Worm (Caenorhabditis elegans) whole organism, young adult: Measurements from ENCODE around the gene mltn-11.

Source experiments
- F10E7.11 ChIP-seq: sonication (generic microtip); optimal IDR thresholded peaks from 2 replicates; lab custom pipeline; 2017; ENCODE audit warnings: mild to moderate bottlenecking, missing genetic modification characterization, moderate library complexity, missing compliant biosample characterization
- athp-1 ChIP-seq: sonication (generic microtip); optimal IDR thresholded peaks from 2 replicates; lab custom pipeline; 2017; ENCODE audit warnings: mild to moderate bottlenecking, missing genetic modification characterization, missing compliant biosample characterization
- let-526 ChIP-seq: fragments of 200-800 bp; sonication (Bioruptor generic); IDR thresholded peaks from 2 replicates; pipeline ENCODE4 v1.3.6; 2022; ENCODE audit warnings: missing genetic modification reagents, missing genetic modification characterization, missing compliant biosample characterization
- nfyb-1 ChIP-seq: fragments of 200-800 bp; sonication (Bioruptor generic); IDR thresholded peaks from 2 replicates; pipeline ENCODE4 v1.3.6; 2022; ENCODE audit warnings: missing genetic modification reagents, missing genetic modification characterization, missing compliant biosample characterization
- snpc-4 ChIP-seq, 5 experiments: fragments of 150-350 bp in 1 of 5; sonication (generic microtip) in 4 of 5; optimal IDR thresholded peaks; 2 replicates each; lab custom pipeline; 2014 to 2018; ENCODE audit warnings: missing genetic modification characterization in 5 of 5, missing biosample characterization in 3 of 5, antibody characterized with exemption in 2 of 5, mild to moderate bottlenecking in 2 of 5, missing compliant biosample characterization in 2 of 5, missing genotype in 2 of 5, moderate library complexity in 2 of 5, missing genetic modification reagents in 1 of 5
- ztf-18 ChIP-seq: sonication (generic microtip); optimal IDR thresholded peaks from 2 replicates; lab custom pipeline; 2016; ENCODE audit warnings: missing genotype, mild to moderate bottlenecking, missing genetic modification characterization, missing compliant biosample characterization
- ztf-6 ChIP-seq: fragments of 200-800 bp; sonication (Bioruptor generic); IDR thresholded peaks from 2 replicates; pipeline ENCODE4 v1.3.6; 2022; ENCODE audit warnings: missing genetic modification reagents, missing genetic modification characterization, missing compliant biosample characterization

ce11 chrV:16606313-16606712, 29.7 kb upstream of the mltn-11 start, which contains the start of gene Y32B12C.1:
- TF ChIP-seq athp-1 (tag; lab: Kevin White, UChicago) (no peak), ztf-6 (no peak), snpc-4 (GFP tag; optimal IDR thresholded peaks at IDR 0.05; lab: Kevin White, UChicago) (no peak), snpc-4 (tag; optimal IDR thresholded peaks at IDR 0.05; lab: Kevin White, UChicago) (no peak), F10E7.11 (tag; lab: Kevin White, UChicago) (no peak), nfyb-1 (GFP tag; lab: Robert Waterston, UW) (no peak), ztf-18 (tag; lab: Kevin White, UChicago) (no peak), let-526 (GFP tag; lab: Robert Waterston, UW) (no peak)
